Fruit fly (Drosophila melanogaster) whole organism, embryonic: Measurements from ENCODE around the gene Neurochondrin.

Experiments used
- Antp ChIP-seq: fragments of 200-800 bp; sonication (Bioruptor generic); optimal IDR thresholded peaks from 3 replicates; lab custom pipeline; 2016; ENCODE audit warnings: missing biosample characterization, missing genetic modification characterization
- Blimp-1 ChIP-seq: fragments of 200-800 bp; sonication (Bioruptor generic); optimal IDR thresholded peaks from 3 replicates; lab custom pipeline; 2018; ENCODE audit warnings: missing biosample characterization, missing genetic modification characterization, mild to moderate bottlenecking, moderate library complexity, missing genetic modification reagents
- CG1024 ChIP-seq: fragments of 200-800 bp; sonication (Bioruptor generic); IDR thresholded peaks from 2 replicates; pipeline ENCODE4 v1.3.6; 2022; ENCODE audit warnings: missing biosample characterization, missing genetic modification characterization
- CG10267 ChIP-seq: fragments of 200-800 bp; sonication (Bioruptor generic); optimal IDR thresholded peaks from 2 replicates; lab custom pipeline; 2018; ENCODE audit warnings: missing biosample characterization, mild to moderate bottlenecking, missing genetic modification characterization, moderate library complexity
- CG10321 ChIP-seq: fragments of 200-800 bp; sonication (Bioruptor generic); IDR thresholded peaks from 2 replicates; pipeline ENCODE4 v1.3.6; 2022; ENCODE audit warnings: missing biosample characterization, missing genetic modification characterization
- CG10959 ChIP-seq: fragments of 200-800 bp; sonication (Bioruptor generic); IDR thresholded peaks from 2 replicates; pipeline ENCODE4 v1.3.6; 2022; ENCODE audit warnings: missing biosample characterization, missing genetic modification characterization
- CG12155 ChIP-seq: fragments of 200-800 bp; sonication (Bioruptor generic); optimal IDR thresholded peaks from 3 replicates; lab custom pipeline; 2016; ENCODE audit warnings: missing biosample characterization, missing genetic modification characterization
- CG12659 ChIP-seq: fragments of 200-800 bp; sonication (Bioruptor generic); optimal IDR thresholded peaks from 3 replicates; lab custom pipeline; 2017; ENCODE audit warnings: mild to moderate bottlenecking, missing biosample characterization, missing genetic modification reagents, missing genetic modification characterization
- CG13296 ChIP-seq: fragments of 200-800 bp; sonication (Bioruptor generic); optimal IDR thresholded peaks from 3 replicates; lab custom pipeline; 2018; ENCODE audit warnings: missing biosample characterization, mild to moderate bottlenecking, missing genetic modification characterization
- CG14860 ChIP-seq: fragments of 200-800 bp; sonication (Bioruptor generic); IDR thresholded peaks from 3 replicates; pipeline ENCODE4 v1.3.6; 2022; ENCODE audit warnings: missing biosample characterization, missing genetic modification characterization; ENCODE audit not compliant: partially characterized antibody
- CG1647 ChIP-seq: fragments of 200-800 bp; sonication (Bioruptor generic); optimal IDR thresholded peaks from 3 replicates; lab custom pipeline; 2016; ENCODE audit warnings: missing biosample characterization, missing genetic modification characterization
- CG16815 ChIP-seq: fragments of 200-800 bp; sonication (Bioruptor generic); optimal IDR thresholded peaks from 3 replicates; lab custom pipeline; 2017; ENCODE audit warnings: missing biosample characterization, mild to moderate bottlenecking, missing genetic modification characterization
- CG16863 ChIP-seq: fragments of 200-800 bp; sonication (Bioruptor generic); optimal IDR thresholded peaks from 3 replicates; lab custom pipeline; 2016; ENCODE audit warnings: missing biosample characterization, missing genetic modification characterization
- CG4707 ChIP-seq: fragments of 200-800 bp; sonication (Bioruptor generic); optimal IDR thresholded peaks from 2 replicates; lab custom pipeline; 2018; ENCODE audit warnings: missing biosample characterization, mild to moderate bottlenecking, missing genetic modification characterization, moderate library complexity
- CG6854 ChIP-seq: fragments of 200-800 bp; sonication (Bioruptor generic); optimal IDR thresholded peaks from 3 replicates; lab custom pipeline; 2017; ENCODE audit warnings: missing biosample characterization, mild to moderate bottlenecking, missing genetic modification characterization
- CG7357 ChIP-seq: fragments of 200-800 bp; sonication (Bioruptor generic); IDR thresholded peaks from 3 replicates; pipeline ENCODE4 v1.3.6; 2022; ENCODE audit warnings: missing biosample characterization, missing genetic modification characterization
- CG7839 ChIP-seq: fragments of 200-800 bp; sonication (Bioruptor generic); optimal IDR thresholded peaks from 3 replicates; lab custom pipeline; 2018; ENCODE audit warnings: missing biosample characterization, mild to moderate bottlenecking, missing genetic modification characterization, moderate library complexity
- CG8281 ChIP-seq: fragments of 200-800 bp; sonication (Bioruptor generic); optimal IDR thresholded peaks from 2 replicates; lab custom pipeline; 2018; ENCODE audit warnings: missing biosample characterization, mild to moderate bottlenecking, missing genetic modification characterization, moderate library complexity
- CG8478 ChIP-seq: fragments of >200 bp; optimal IDR thresholded peaks from 2 replicates; lab custom pipeline; 2018
- CG9609 ChIP-seq: fragments of 200-800 bp; sonication (Bioruptor generic); optimal IDR thresholded peaks from 3 replicates; lab custom pipeline; 2016; ENCODE audit warnings: missing biosample characterization, missing genetic modification characterization
- CG9727 ChIP-seq: fragments of 200-800 bp; sonication (Bioruptor generic); optimal IDR thresholded peaks from 3 replicates; lab custom pipeline; 2017; ENCODE audit warnings: missing biosample characterization, mild to moderate bottlenecking, missing genetic modification characterization
- CHES-1-like ChIP-seq: fragments of 200-800 bp; sonication (Bioruptor generic); optimal IDR thresholded peaks from 2 replicates; lab custom pipeline; 2016; ENCODE audit warnings: missing biosample characterization, missing genetic modification characterization
- Camta ChIP-seq: fragments of 200-800 bp; sonication (Bioruptor generic); optimal IDR thresholded peaks from 2 replicates; lab custom pipeline; 2016; ENCODE audit warnings: missing biosample characterization, missing genetic modification characterization
- Dip3 ChIP-seq: fragments of 200-800 bp; sonication (Bioruptor generic); optimal IDR thresholded peaks from 3 replicates; lab custom pipeline; 2016; ENCODE audit warnings: missing biosample characterization, missing genetic modification characterization
- Gsc ChIP-seq: fragments of 200-800 bp; sonication (Bioruptor generic); IDR thresholded peaks from 2 replicates; pipeline ENCODE4 v1.3.6; 2022; ENCODE audit warnings: missing biosample characterization, missing genetic modification characterization
- Gug ChIP-seq: fragments of 200-800 bp; sonication (Bioruptor generic); IDR thresholded peaks from 4 replicates; pipeline ENCODE4 v1.3.6; 2022; ENCODE audit warnings: missing biosample characterization, missing genetic modification characterization
- HmgD ChIP-seq: fragments of 200-800 bp; sonication (Bioruptor generic); optimal IDR thresholded peaks from 3 replicates; lab custom pipeline; 2016; ENCODE audit warnings: missing biosample characterization, missing genetic modification characterization
- Lim3 ChIP-seq: fragments of 200-800 bp; sonication (Bioruptor generic); IDR thresholded peaks from 2 replicates; pipeline ENCODE4 v1.3.6; 2022; ENCODE audit warnings: missing biosample characterization, missing genetic modification characterization
- MBD-R2 ChIP-seq: fragments of 200-800 bp; sonication (Bioruptor generic); IDR thresholded peaks from 2 replicates; pipeline ENCODE4 v1.3.6; 2022; ENCODE audit warnings: missing biosample characterization, missing genetic modification characterization
- Mad ChIP-seq: fragments of 200-800 bp; sonication (Bioruptor generic); optimal IDR thresholded peaks from 2 replicates; lab custom pipeline; 2016; ENCODE audit warnings: missing biosample characterization, missing genetic modification characterization
- Nf-YA ChIP-seq: fragments of 200-800 bp; sonication (Bioruptor generic); IDR thresholded peaks from 2 replicates; pipeline ENCODE4 v1.3.6; 2022; ENCODE audit warnings: missing biosample characterization, missing genetic modification characterization
- Spps ChIP-seq: fragments of 200-800 bp; sonication (Bioruptor generic); optimal IDR thresholded peaks from 2 replicates; lab custom pipeline; 2018; ENCODE audit warnings: missing biosample characterization, mild to moderate bottlenecking, missing genetic modification characterization
- Ssrp ChIP-seq: fragments of 200-800 bp; sonication (Bioruptor generic); optimal IDR thresholded peaks from 2 replicates; lab custom pipeline; 2018; ENCODE audit warnings: missing biosample characterization, mild to moderate bottlenecking, missing genetic modification characterization, moderate library complexity
- Stat92E ChIP-seq, 3 experiments: fragments of >200 bp in 2 of 3; fragments of 200-800 bp in 1 of 3; sonication (Bioruptor generic) in 1 of 3; optimal IDR thresholded peaks; 2 replicates each; lab custom pipeline; 2017 to 2019; ENCODE audit warnings: missing biosample characterization in 3 of 3, missing genetic modification characterization in 3 of 3, mild to moderate bottlenecking in 1 of 3, moderate library complexity in 1 of 3
- amos ChIP-seq: fragments of 200-800 bp; sonication (Bioruptor generic); IDR thresholded peaks from 2 replicates; pipeline ENCODE4 v1.3.6; 2022; ENCODE audit warnings: missing biosample characterization, missing genetic modification characterization; ENCODE audit not compliant: partially characterized antibody
- ase ChIP-seq: fragments of 200-800 bp; sonication (Bioruptor generic); IDR thresholded peaks from 3 replicates; pipeline ENCODE4 v1.3.6; 2022; ENCODE audit warnings: missing biosample characterization, missing genetic modification characterization
- bigmax ChIP-seq: fragments of 200-800 bp; sonication (Bioruptor generic); optimal IDR thresholded peaks from 2 replicates; lab custom pipeline; 2018; ENCODE audit warnings: missing biosample characterization, mild to moderate bottlenecking, missing genetic modification characterization
- bowl ChIP-seq: fragments of 200-800 bp; sonication (Bioruptor generic); IDR thresholded peaks from 2 replicates; pipeline ENCODE4 v1.3.6; 2022; ENCODE audit warnings: missing biosample characterization, missing genetic modification characterization
- croc ChIP-seq: fragments of 200-800 bp; sonication (Bioruptor generic); conservative IDR thresholded peaks from 3 replicates; pipeline ENCODE4 v1.3.6; 2022; ENCODE audit warnings: missing biosample characterization, missing genetic modification characterization
- dmrt11E ChIP-seq: fragments of 200-800 bp; sonication (Bioruptor generic); optimal IDR thresholded peaks from 3 replicates; lab custom pipeline; 2018; ENCODE audit warnings: missing biosample characterization, mild to moderate bottlenecking, missing genetic modification characterization, moderate library complexity
- en ChIP-seq: fragments of 200-800 bp; sonication (Bioruptor generic); optimal IDR thresholded peaks from 2 replicates; lab custom pipeline; 2016; ENCODE audit warnings: missing biosample characterization, missing genetic modification characterization
- esg ChIP-seq: fragments of 200-800 bp; sonication (Bioruptor generic); conservative IDR thresholded peaks from 2 replicates; pipeline ENCODE4 v1.3.6; 2022; ENCODE audit warnings: missing biosample characterization, missing genetic modification characterization
- eve ChIP-seq, 2 experiments: fragments of >200 bp; optimal IDR thresholded peaks; 2 replicates each; lab custom pipeline; 2017; ENCODE audit warnings: missing biosample characterization in 2 of 2, missing genetic modification characterization in 2 of 2
- gce ChIP-seq: fragments of 200-800 bp; sonication (Bioruptor generic); IDR thresholded peaks from 3 replicates; pipeline ENCODE4 v1.3.6; 2022; ENCODE audit warnings: missing biosample characterization, missing genetic modification characterization
- gem ChIP-seq: fragments of 200-800 bp; sonication (Bioruptor generic); optimal IDR thresholded peaks from 2 replicates; lab custom pipeline; 2019; ENCODE audit warnings: missing biosample characterization, mild to moderate bottlenecking, missing genetic modification characterization, moderate library complexity
- ham ChIP-seq: fragments of 200-800 bp; sonication (Bioruptor generic); IDR thresholded peaks from 2 replicates; pipeline ENCODE4 v1.3.6; 2022; ENCODE audit warnings: missing biosample characterization, missing genetic modification characterization
- kni ChIP-seq: fragments of 200-800 bp; sonication (Bioruptor generic); optimal IDR thresholded peaks from 3 replicates; lab custom pipeline; 2017; ENCODE audit warnings: mild to moderate bottlenecking, missing biosample characterization, missing genetic modification reagents, missing genetic modification characterization
- phol ChIP-seq: fragments of 200-800 bp; sonication (Bioruptor generic); optimal IDR thresholded peaks from 3 replicates; lab custom pipeline; 2018; ENCODE audit warnings: missing biosample characterization, mild to moderate bottlenecking, missing genetic modification characterization, moderate library complexity
- psq ChIP-seq: fragments of 200-800 bp; sonication (Bioruptor generic); optimal IDR thresholded peaks from 2 replicates; lab custom pipeline; 2017; ENCODE audit warnings: missing biosample characterization, missing genetic modification characterization
- stwl ChIP-seq: fragments of 200-800 bp; sonication (Bioruptor generic); optimal IDR thresholded peaks from 3 replicates; lab custom pipeline; 2018; ENCODE audit warnings: missing biosample characterization, mild to moderate bottlenecking, missing genetic modification characterization, moderate library complexity
- tin ChIP-seq: fragments of 200-800 bp; sonication (Bioruptor generic); optimal IDR thresholded peaks from 3 replicates; lab custom pipeline; 2016; ENCODE audit warnings: missing biosample characterization, missing genetic modification characterization
- tup ChIP-seq: fragments of 200-800 bp; sonication (Bioruptor generic); optimal IDR thresholded peaks from 2 replicates; lab custom pipeline; 2016; ENCODE audit warnings: missing biosample characterization, mild to moderate bottlenecking, missing genetic modification characterization, moderate library complexity

The Neurochondrin gene

DNA sequence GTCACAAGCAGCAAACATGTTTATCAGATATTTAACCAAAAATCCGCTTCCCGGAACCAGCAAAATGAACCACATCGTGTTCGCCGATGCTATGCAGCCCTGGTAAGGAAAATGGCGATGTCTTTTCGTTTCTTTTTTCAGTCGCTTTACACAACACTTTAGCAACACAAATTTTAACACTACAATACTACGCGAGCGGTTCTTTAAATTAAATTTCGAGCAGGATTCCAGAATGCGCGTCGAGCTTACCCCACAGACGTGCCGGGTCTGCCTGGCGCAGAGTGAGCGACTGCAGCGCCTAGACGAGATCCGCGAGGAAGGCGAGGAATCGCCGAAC, 11.2 kb upstream of the Neurochondrin start, which contains the start of gene Zif:
TSS of gene Zif (plus strand) at position 34 of the 337 bp plus-strand sequence.
- TF ChIP-seq ase (GFP tag; lab: Robert Waterston, UW) (no peak), CG10321 (GFP tag; lab: Robert Waterston, UW) (peak; percentile 48; the same call in 1 of the 2 replicates), CG7839 (tag; lab: Kevin White, UChicago) (no peak), Blimp-1 (GFP tag; lab: Kevin White, UChicago) (no peak), stwl (tag; lab: Kevin White, UChicago) (peak; percentile 31), Gsc (GFP tag; lab: Robert Waterston, UW) (no peak), CG6854 (GFP tag; lab: Kevin White, UChicago) (no peak), eve (GFP tag; optimal IDR thresholded peaks at IDR 0.05; lab: Kevin White, UChicago) (no peak), croc (GFP tag; lab: Robert Waterston, UW) (no peak; the same call in 2 of the 3 replicates), CG16863 (no peak), Ssrp (tag; lab: Kevin White, UChicago) (no peak), Stat92E (GFP tag; optimal IDR thresholded peaks at IDR 0.05; lab: Kevin White, UChicago) (no peak), HmgD (GFP tag; lab: Kevin White, UChicago) (no peak), CG8281 (tag; lab: Kevin White, UChicago) (no peak), CG16815 (GFP tag; lab: Kevin White, UChicago) (peak; percentile 21), CG4707 (GFP tag; lab: Kevin White, UChicago) (no peak), CG13296 (no peak), CG9609 (GFP tag; lab: Kevin White, UChicago) (peak; percentile 58), CG7357 (GFP tag; lab: Robert Waterston, UW) (no peak), bowl (no peak), esg (GFP tag; lab: Robert Waterston, UW) (no peak), psq (GFP tag; lab: Kevin White, UChicago) (no peak), Spps (tag; lab: Kevin White, UChicago) (no peak), bigmax (GFP tag; lab: Kevin White, UChicago) (peak; percentile 21), Dip3 (GFP tag; lab: Kevin White, UChicago) (peak; percentile 68), kni (GFP tag; lab: Kevin White, UChicago) (no peak), CG1647 (GFP tag; lab: Kevin White, UChicago) (peak; percentile 42), dmrt11E (tag; lab: Kevin White, UChicago) (peak; percentile 12), CHES-1-like (GFP tag; lab: Kevin White, UChicago) (peak; percentile 14), CG14860 (GFP tag; lab: Robert Waterston, UW) (no peak), Mad (GFP tag; lab: Kevin White, UChicago) (no peak), CG12659 (GFP tag; lab: Kevin White, UChicago) (peak; percentile 51), CG8478 (lab: Kevin White, UChicago) (no peak), Lim3 (no peak), phol (tag; lab: Kevin White, UChicago) (peak; percentile 99), Antp (GFP tag; lab: Kevin White, UChicago) (peak; percentile 42), CG10959 (no peak), MBD-R2 (peak; percentile 69), ham (GFP tag; lab: Robert Waterston, UW) (no peak), CG12155 (GFP tag; lab: Kevin White, UChicago) (peak; percentile 52), Nf-YA (no peak), en (GFP tag; lab: Kevin White, UChicago) (no peak), Camta (GFP tag; lab: Kevin White, UChicago) (peak; percentile 24), gce (GFP tag; lab: Robert Waterston, UW) (no peak), CG10267 (tag; lab: Kevin White, UChicago) (peak; percentile 97), tin (peak; percentile 18), Gug (GFP tag; lab: Robert Waterston, UW) (peak; percentile 62; the same call in 3 of the 4 replicates), amos (peak; percentile 56), gem (tag; lab: Kevin White, UChicago) (no peak), CG9727 (GFP tag; lab: Kevin White, UChicago) (no peak), CG1024 (GFP tag; lab: Robert Waterston, UW) (no peak), tup (GFP tag; lab: Kevin White, UChicago) (no peak)
